Fruit fly (Drosophila melanogaster) whole organism, embryonic: ENCODE results near the gene gukh.

Experiments used
- CG15479 ChIP-seq: fragments of 200-800 bp; sonication (Bioruptor generic); optimal IDR thresholded peaks from 3 replicates; lab custom pipeline; 2019; ENCODE audit warnings: missing biosample characterization, mild to moderate bottlenecking, missing genetic modification characterization, moderate library complexity
- CG8089 ChIP-seq: fragments of 200-800 bp; sonication (Bioruptor generic); optimal IDR thresholded peaks from 3 replicates; lab custom pipeline; 2016; ENCODE audit warnings: missing biosample characterization, missing genetic modification characterization
- CHES-1-like ChIP-seq: fragments of 200-800 bp; sonication (Bioruptor generic); optimal IDR thresholded peaks from 2 replicates; lab custom pipeline; 2016; ENCODE audit warnings: missing biosample characterization, missing genetic modification characterization
- Dek ChIP-seq: fragments of 200-800 bp; sonication (Bioruptor generic); optimal IDR thresholded peaks from 3 replicates; lab custom pipeline; 2019; ENCODE audit warnings: missing biosample characterization, mild to moderate bottlenecking, missing genetic modification characterization, moderate library complexity
- Dip2 ChIP-seq: fragments of 200-800 bp; sonication (Bioruptor generic); IDR thresholded peaks from 2 replicates; pipeline ENCODE4 v1.3.6; 2022; ENCODE audit warnings: missing biosample characterization, missing genetic modification characterization
- Fer2 ChIP-seq: fragments of 200-800 bp; sonication (Bioruptor generic); optimal IDR thresholded peaks from 2 replicates; lab custom pipeline; 2018; ENCODE audit warnings: missing biosample characterization, mild to moderate bottlenecking, missing genetic modification characterization, moderate library complexity
- Hsf ChIP-seq: fragments of 200-800 bp; sonication (Bioruptor generic); optimal IDR thresholded peaks from 3 replicates; lab custom pipeline; 2016; ENCODE audit warnings: missing biosample characterization, missing genetic modification characterization
- Trl ChIP-seq, 3 experiments: fragments of >200 bp in 2 of 3; fragments of 200-800 bp in 1 of 3; sonication (Bioruptor generic) in 1 of 3; optimal IDR thresholded peaks; 2 replicates in 1 of 3; 3 replicates in 2 of 3; lab custom pipeline; 2016 to 2017; ENCODE audit warnings: missing biosample characterization in 1 of 3, missing genetic modification characterization in 1 of 3
- esg ChIP-seq: fragments of 200-800 bp; sonication (Bioruptor generic); conservative IDR thresholded peaks from 2 replicates; pipeline ENCODE4 v1.3.6; 2022; ENCODE audit warnings: missing biosample characterization, missing genetic modification characterization
- fru ChIP-seq: fragments of >200 bp; optimal IDR thresholded peaks from 2 replicates; lab custom pipeline; 2017
- otp ChIP-seq: fragments of 200-800 bp; sonication (Bioruptor generic); IDR thresholded peaks from 3 replicates; pipeline ENCODE4, ENCODE4 v1.3.6; 2022; ENCODE audit warnings: missing biosample characterization, missing genetic modification characterization

- TF ChIP-seq esg (no peak), CG8089 (GFP tag; lab: Kevin White, UChicago) (no peak), Trl (optimal IDR thresholded peaks at IDR 0.05; lab: Kevin White, UChicago) (no peak), Trl (GFP tag; optimal IDR thresholded peaks at IDR 0.05; lab: Kevin White, UChicago) (no peak), otp (GFP tag; lab: Robert Waterston, UW) (no peak), CHES-1-like (GFP tag; lab: Kevin White, UChicago) (no peak), Hsf (GFP tag; lab: Kevin White, UChicago) (no peak), Dip2 (no peak), Dek (tag; lab: Kevin White, UChicago) (no peak), Fer2 (no peak), CG15479 (GFP tag; lab: Kevin White, UChicago) (no peak), fru (lab: Kevin White, UChicago) (no peak)
Measured at dm6 chr3R:19017318-19018043, 33.7 kb downstream of the gukh start.
